Worm (Caenorhabditis elegans) whole organism, L2 larva: ENCODE results near the gene glc-1.
A peak's percentile ranks its signal among the peaks of the same experiment; 100 is the strongest.

ENCODE experiments used
- C34F6.9 ChIP-seq: fragments of 150-350 bp; optimal IDR thresholded peaks from 2 replicates; lab custom pipeline; 2014; ENCODE audit warnings: missing biosample characterization, missing genetic modification characterization
- F13H6.1 ChIP-seq: sonication (generic microtip); optimal IDR thresholded peaks from 2 replicates; lab custom pipeline; 2016; ENCODE audit warnings: missing genetic modification characterization, missing compliant biosample characterization
- R02D3.7 ChIP-seq: fragments of 150-350 bp; optimal IDR thresholded peaks from 2 replicates; lab custom pipeline; 2014; ENCODE audit warnings: missing biosample characterization, missing genetic modification characterization
- Y55F3AM.14 ChIP-seq: fragments of 200-800 bp; sonication (Bioruptor generic); optimal IDR thresholded peaks from 2 replicates; lab custom pipeline; 2018; ENCODE audit warnings: mild to moderate bottlenecking, missing genetic modification characterization, missing compliant biosample characterization
- ZK546.5 ChIP-seq: sonication (generic microtip); optimal IDR thresholded peaks from 2 replicates; lab custom pipeline; 2017; ENCODE audit warnings: missing biosample characterization, missing genetic modification characterization
- alr-1 ChIP-seq: fragments of 150-350 bp; optimal IDR thresholded peaks from 2 replicates; lab custom pipeline; 2014; ENCODE audit warnings: missing biosample characterization, missing genetic modification characterization
- ama-1 ChIP-seq: fragments of 150-350 bp; optimal IDR thresholded peaks from 2 replicates; lab custom pipeline; 2018; ENCODE audit warnings: inconsistent platforms
- blmp-1 ChIP-seq: sonication (generic microtip); optimal IDR thresholded peaks from 2 replicates; lab custom pipeline; 2017; ENCODE audit warnings: missing genetic modification characterization, mild to moderate bottlenecking, missing compliant biosample characterization, antibody characterized with exemption, moderate library complexity; ENCODE audit not compliant: insufficient read depth
- ceh-82 ChIP-seq: fragments of 150-350 bp; optimal IDR thresholded peaks from 2 replicates; lab custom pipeline; 2014; ENCODE audit warnings: missing biosample characterization, missing genetic modification characterization
- crh-2 ChIP-seq: sonication (generic microtip); optimal IDR thresholded peaks from 2 replicates; lab custom pipeline; 2017; ENCODE audit warnings: missing biosample characterization, missing genetic modification characterization
- egl-27 ChIP-seq: sonication (generic microtip); optimal IDR thresholded peaks from 3 replicates; lab custom pipeline; 2017; ENCODE audit warnings: missing biosample characterization, missing genetic modification reagents, missing genetic modification characterization
- fos-1 ChIP-seq: fragments of 150-350 bp; optimal IDR thresholded peaks from 2 replicates; lab custom pipeline; 2014; ENCODE audit warnings: missing biosample characterization, missing genetic modification characterization
- gmeb-1 ChIP-seq: fragments of 150-350 bp; optimal IDR thresholded peaks from 2 replicates; lab custom pipeline; 2014; ENCODE audit warnings: missing biosample characterization, missing genetic modification characterization
- lin-11 ChIP-seq: fragments of 150-350 bp; sonication (generic microtip); optimal IDR thresholded peaks from 2 replicates; lab custom pipeline; 2014; ENCODE audit warnings: missing biosample characterization, missing genetic modification characterization, inconsistent platforms, mixed read lengths
- lin-39 ChIP-seq: fragments of 150-350 bp; optimal IDR thresholded peaks from 2 replicates; lab custom pipeline; 2014; ENCODE audit warnings: missing biosample characterization, missing genetic modification reagents, missing genetic modification characterization
- mab-5 ChIP-seq: fragments of 150-350 bp; optimal IDR thresholded peaks from 2 replicates; lab custom pipeline; 2014; ENCODE audit warnings: missing biosample characterization, missing genetic modification characterization
- mbf-1 ChIP-seq: sonication (generic microtip); optimal IDR thresholded peaks from 2 replicates; lab custom pipeline; 2017; ENCODE audit warnings: missing biosample characterization, missing genetic modification characterization
- mdl-1 ChIP-seq, 2 experiments: fragments of 150-350 bp in 1 of 2; sonication (generic microtip) in 1 of 2; optimal IDR thresholded peaks; 2 replicates each; lab custom pipeline; 2017; ENCODE audit warnings: missing biosample characterization in 2 of 2, missing genetic modification characterization in 2 of 2
- nhr-10 ChIP-seq: sonication (generic microtip); optimal IDR thresholded peaks from 2 replicates; lab custom pipeline; 2017; ENCODE audit warnings: missing biosample characterization, missing genetic modification characterization
- nhr-12 ChIP-seq: fragments of 150-350 bp; optimal IDR thresholded peaks from 2 replicates; lab custom pipeline; 2014; ENCODE audit warnings: missing biosample characterization, missing genetic modification characterization
- nhr-129 ChIP-seq: fragments of 150-350 bp; optimal IDR thresholded peaks from 2 replicates; lab custom pipeline; 2014; ENCODE audit warnings: missing biosample characterization, missing genetic modification characterization
- nhr-21 ChIP-seq: fragments of 150-350 bp; optimal IDR thresholded peaks from 2 replicates; lab custom pipeline; 2014; ENCODE audit warnings: missing biosample characterization, missing genetic modification characterization
- nhr-23 ChIP-seq: fragments of 150-350 bp; optimal IDR thresholded peaks from 2 replicates; lab custom pipeline; 2014; ENCODE audit warnings: missing biosample characterization, missing genetic modification reagents, missing genetic modification characterization
- nhr-237 ChIP-seq: fragments of 150-350 bp; optimal IDR thresholded peaks from 2 replicates; lab custom pipeline; 2014; ENCODE audit warnings: missing biosample characterization, missing genetic modification characterization
- nhr-25 ChIP-seq: fragments of 150-350 bp; sonication (generic microtip); optimal IDR thresholded peaks from 3 replicates; lab custom pipeline; 2014; ENCODE audit warnings: missing biosample characterization, missing genetic modification characterization
- nhr-6 ChIP-seq: fragments of 150-350 bp; optimal IDR thresholded peaks from 2 replicates; lab custom pipeline; 2014; ENCODE audit warnings: missing biosample characterization, missing genetic modification characterization
- nhr-77 ChIP-seq: fragments of 150-350 bp; optimal IDR thresholded peaks from 2 replicates; lab custom pipeline; 2014; ENCODE audit warnings: missing biosample characterization, missing genetic modification characterization
- peb-1 ChIP-seq: fragments of 150-350 bp; optimal IDR thresholded peaks from 2 replicates; lab custom pipeline; 2014; ENCODE audit warnings: missing biosample characterization, missing genetic modification characterization
- sem-4 ChIP-seq: fragments of 150-350 bp; optimal IDR thresholded peaks from 2 replicates; lab custom pipeline; 2014; ENCODE audit warnings: missing biosample characterization, missing genetic modification reagents, missing genetic modification characterization
- skn-1 ChIP-seq: sonication (generic microtip); optimal IDR thresholded peaks from 2 replicates; lab custom pipeline; 2017; ENCODE audit warnings: missing biosample characterization, missing genetic modification characterization
- sma-9 ChIP-seq, 2 experiments: fragments of 150-350 bp in 1 of 2; sonication (generic microtip) in 1 of 2; optimal IDR thresholded peaks; 2 replicates each; lab custom pipeline; 2014 to 2016; ENCODE audit warnings: missing genetic modification characterization in 2 of 2, mild to moderate bottlenecking in 1 of 2, missing biosample characterization in 1 of 2, missing compliant biosample characterization in 1 of 2, missing genetic modification reagents in 1 of 2, moderate library complexity in 1 of 2
- snpc-4 ChIP-seq: fragments of 150-350 bp; optimal IDR thresholded peaks from 2 replicates; lab custom pipeline; 2014; ENCODE audit warnings: missing biosample characterization, missing genetic modification characterization
- unc-39 ChIP-seq: fragments of 150-350 bp; optimal IDR thresholded peaks from 2 replicates; lab custom pipeline; 2014; ENCODE audit warnings: missing biosample characterization, missing genetic modification characterization
- unc-55 ChIP-seq: fragments of 150-350 bp; sonication (generic microtip); optimal IDR thresholded peaks from 3 replicates; lab custom pipeline; 2014; ENCODE audit warnings: missing biosample characterization, missing genetic modification reagents, missing genetic modification characterization
- zag-1 ChIP-seq: fragments of 150-350 bp; optimal IDR thresholded peaks from 2 replicates; lab custom pipeline; 2014; ENCODE audit warnings: missing biosample characterization, missing genetic modification characterization
- ztf-4 ChIP-seq: fragments of 150-350 bp; optimal IDR thresholded peaks from 2 replicates; lab custom pipeline; 2014; ENCODE audit warnings: missing biosample characterization, missing genetic modification characterization

Gene glc-1

DNA sequence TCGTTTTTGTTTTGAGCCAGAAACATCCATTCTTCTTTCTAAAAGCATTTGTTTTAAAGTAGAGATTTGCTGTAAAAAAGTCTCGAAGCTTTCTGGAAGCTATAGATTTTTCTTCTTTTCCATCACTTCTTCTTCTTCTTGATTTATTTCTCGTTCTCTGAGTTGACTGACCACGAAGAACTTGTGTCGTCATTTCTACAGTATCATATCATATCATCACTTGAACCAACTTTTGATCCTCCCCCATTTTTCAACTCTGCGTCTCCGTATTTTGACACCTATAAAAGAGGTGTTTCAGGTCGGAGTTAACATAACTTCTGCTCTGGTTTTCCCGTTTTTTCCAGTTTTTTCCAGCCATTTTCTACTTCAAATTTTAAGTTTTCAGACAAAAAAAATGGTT is 4.9 kb upstream of the glc-1 start, which contains the start of gene F11A5.9:
TSS of gene F11A5.9 (plus strand) at position 386 of the 400 bp plus-strand sequence.
- TF ChIP-seq C34F6.9 (no peak), mbf-1 (tag; lab: Kevin White, UChicago) (no peak), alr-1 (tag; lab: Kevin White, UChicago) (no peak), unc-39 (tag; lab: Kevin White, UChicago) (no peak), ztf-4 (tag; lab: Kevin White, UChicago) (no peak), nhr-237 (tag; lab: Kevin White, UChicago) (no peak), fos-1 (no peak), nhr-21 (tag; lab: Kevin White, UChicago) (no peak), ceh-82 (tag; lab: Kevin White, UChicago) (no peak), Y55F3AM.14 (no peak), sem-4 (tag; lab: Kevin White, UChicago) (no peak), sma-9 (GFP tag; optimal IDR thresholded peaks at IDR 0.05; lab: Kevin White, UChicago) (no peak), sma-9 (tag; optimal IDR thresholded peaks at IDR 0.05; lab: Kevin White, UChicago) (no peak), lin-11 (no peak), egl-27 (tag; lab: Kevin White, UChicago) (no peak), ama-1 (no peak), unc-55 (GFP tag; lab: Kevin White, UChicago) (no peak), nhr-23 (no peak), blmp-1 (no peak), crh-2 (no peak), nhr-10 (tag; lab: Kevin White, UChicago) (no peak)

DNA sequence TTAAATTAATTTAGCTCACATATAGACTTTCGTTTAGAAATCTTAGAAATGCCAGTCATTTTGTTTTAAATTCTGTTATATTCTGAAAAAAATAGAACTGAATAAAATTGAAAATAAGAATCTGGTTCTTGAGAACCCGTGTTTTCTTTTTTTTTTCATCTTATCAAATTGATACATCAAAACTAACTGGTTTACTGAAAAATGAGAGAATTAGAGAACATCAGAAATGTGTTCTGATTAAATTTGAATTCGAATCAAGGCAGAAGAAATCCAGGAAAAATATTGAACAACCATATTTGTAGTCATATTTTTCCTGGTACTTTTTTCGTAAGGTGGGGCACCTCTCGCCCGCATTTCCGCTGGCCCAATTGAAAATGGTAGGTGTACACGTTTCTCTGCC is 912 bp upstream of the glc-1 start, which contains the start of gene F11A5.15:
TSS of gene F11A5.15 (minus strand) at position 101 of the 400 bp plus-strand sequence.
- TF ChIP-seq F13H6.1 (tag; lab: Kevin White, UChicago) (no peak), nhr-129 (tag; lab: Kevin White, UChicago) (no peak), C34F6.9 (no peak), mab-5 (tag; lab: Kevin White, UChicago) (no peak), ZK546.5 (no peak), zag-1 (no peak), nhr-25 (no peak), nhr-77 (no peak), nhr-23 (no peak), gmeb-1 (no peak), nhr-12 (tag; lab: Kevin White, UChicago) (no peak)

DNA sequence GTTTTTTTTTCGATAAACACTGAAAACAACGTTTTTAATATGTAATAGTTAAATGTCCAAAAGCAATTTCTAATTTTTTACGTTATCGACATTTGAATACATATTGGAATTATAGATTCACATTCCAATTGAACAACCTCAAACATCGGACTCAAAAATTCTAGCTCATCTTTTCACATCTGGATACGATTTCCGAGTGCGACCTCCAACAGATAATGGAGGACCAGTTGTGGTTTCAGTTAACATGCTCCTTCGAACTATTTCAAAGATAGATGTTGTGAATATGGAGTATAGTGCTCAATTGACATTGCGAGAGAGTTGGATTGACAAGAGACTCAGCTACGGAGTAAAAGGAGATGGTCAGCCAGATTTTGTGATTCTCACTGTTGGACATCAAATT is 586 bp downstream of the glc-1 start:
- TF ChIP-seq mbf-1 (tag; lab: Kevin White, UChicago) (no peak), egl-27 (tag; lab: Kevin White, UChicago) (no peak), fos-1 (no peak), nhr-6 (tag; lab: Kevin White, UChicago) (no peak)

DNA sequence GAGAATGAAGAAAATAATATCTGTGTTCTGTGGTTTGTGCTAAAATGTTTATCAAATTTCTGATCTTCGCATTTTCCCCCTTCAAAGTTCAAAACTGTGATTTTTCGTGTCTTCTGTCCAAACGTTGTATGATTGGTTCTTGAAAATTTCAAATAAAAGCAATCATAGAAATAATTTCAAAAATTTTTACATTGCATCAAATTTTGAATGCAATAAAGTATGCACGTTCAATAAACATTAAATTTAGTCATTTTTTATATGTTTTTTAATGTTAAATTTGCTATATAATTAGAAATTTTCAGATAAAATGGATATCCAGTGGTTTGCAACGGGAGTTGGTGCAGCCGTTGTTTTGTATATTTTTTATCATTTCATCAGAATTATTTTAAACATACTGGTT is 4.6 kb downstream of the glc-1 start, which contains the start of gene stdh-2:
TSS of gene stdh-2 (plus strand) at position 301 of the 400 bp plus-strand sequence.
- TF ChIP-seq nhr-21 (tag; lab: Kevin White, UChicago) (no peak), nhr-23 (no peak), skn-1 (tag; lab: Kevin White, UChicago) (no peak), mdl-1 (tag; optimal IDR thresholded peaks at IDR 0.05; lab: Kevin White, UChicago) (no peak), Y55F3AM.14 (no peak), ZK546.5 (no peak), peb-1 (tag; lab: Kevin White, UChicago) (no peak), lin-39 (tag; lab: Kevin White, UChicago) (no peak)

DNA sequence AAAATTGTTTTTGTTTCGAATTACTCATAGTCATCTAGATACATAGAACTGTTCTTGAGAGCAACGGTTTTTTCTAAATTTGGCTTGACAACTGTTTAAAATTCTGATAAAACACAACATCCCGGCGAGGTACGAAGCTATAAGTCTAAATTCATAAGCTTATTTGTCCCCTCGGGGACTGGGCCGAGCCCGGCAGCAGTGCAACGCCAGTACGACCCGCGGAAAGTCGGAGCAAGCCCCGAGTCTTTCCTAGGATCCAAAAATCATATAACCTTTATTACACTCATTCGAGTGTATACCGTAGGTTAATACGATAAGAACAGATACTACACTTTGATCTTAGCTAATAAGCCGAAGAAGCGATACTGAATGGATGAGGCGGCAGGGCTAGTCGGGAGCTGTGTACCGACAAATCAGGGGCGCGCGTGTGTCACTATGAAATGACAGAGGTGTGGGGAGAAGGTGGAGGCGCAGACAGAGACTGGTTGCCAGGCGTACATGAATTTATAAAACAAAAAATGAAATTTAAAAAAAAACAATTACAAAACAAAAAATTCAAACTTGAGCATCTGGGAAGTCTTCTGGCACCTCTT is 6.2 kb downstream of the glc-1 start:
- TF ChIP-seq snpc-4 = peak; percentile 21
- TF ChIP-seq peb-1 (tag; lab: Kevin White, UChicago) = no peak
- no peak for TF ChIP-seq nhr-12 (tag; lab: Kevin White, UChicago)
- TF ChIP-seq nhr-6 (tag; lab: Kevin White, UChicago) = no peak
- no peak for TF ChIP-seq R02D3.7
- TF ChIP-seq sma-9 (GFP tag; optimal IDR thresholded peaks at IDR 0.05; lab: Kevin White, UChicago) = peak; percentile 1
- TF ChIP-seq sma-9 (tag; optimal IDR thresholded peaks at IDR 0.05; lab: Kevin White, UChicago) = no peak
